Worm (Caenorhabditis elegans) whole organism, late embryonic: ENCODE data around the gene nhr-277.

Experiments
- T23F11.4 ChIP-seq: fragments of 200-800 bp; sonication (Bioruptor generic); optimal IDR thresholded peaks from 2 replicates; lab custom pipeline; 2018; ENCODE audit warnings: mild to moderate bottlenecking, missing genetic modification characterization, missing compliant biosample characterization
- ama-1 ChIP-seq: fragments of 150-350 bp; optimal IDR thresholded peaks from 2 replicates; lab custom pipeline; 2014
- ceh-2 ChIP-seq: sonication (generic microtip); optimal IDR thresholded peaks from 2 replicates; lab custom pipeline; 2016; ENCODE audit warnings: missing genotype, missing genetic modification characterization, missing compliant biosample characterization
- ceh-24 ChIP-seq: sonication (generic microtip); optimal IDR thresholded peaks from 2 replicates; lab custom pipeline; 2016; ENCODE audit warnings: mild to moderate bottlenecking, missing genetic modification characterization, missing compliant biosample characterization
- elt-2 ChIP-seq: sonication (generic microtip); optimal IDR thresholded peaks from 2 replicates; lab custom pipeline; 2016; ENCODE audit warnings: missing genetic modification reagents, missing genetic modification characterization, missing compliant biosample characterization
- fkh-10 ChIP-seq: fragments of 150-350 bp; optimal IDR thresholded peaks from 2 replicates; lab custom pipeline; 2014; ENCODE audit warnings: missing biosample characterization, missing genetic modification reagents, missing genetic modification characterization
- nfya-1 ChIP-seq: sonication (generic microtip); optimal IDR thresholded peaks from 2 replicates; lab custom pipeline; 2017; ENCODE audit warnings: missing genetic modification characterization, mild to moderate bottlenecking, missing compliant biosample characterization, antibody characterized with exemption, moderate library complexity
- nhr-11 ChIP-seq: fragments of 150-350 bp; optimal IDR thresholded peaks from 2 replicates; lab custom pipeline; 2014; ENCODE audit warnings: missing biosample characterization, missing genetic modification characterization
- nhr-232 ChIP-seq: sonication (generic microtip); optimal IDR thresholded peaks from 2 replicates; lab custom pipeline; 2016; ENCODE audit warnings: missing genetic modification characterization, missing compliant biosample characterization
- npax-4 ChIP-seq: sonication (generic microtip); optimal IDR thresholded peaks from 2 replicates; lab custom pipeline; 2016; ENCODE audit warnings: missing genetic modification characterization, missing compliant biosample characterization
- pha-4 ChIP-seq: fragments of 150-350 bp; optimal IDR thresholded peaks from 2 replicates; lab custom pipeline; 2018; ENCODE audit warnings: missing biosample characterization, missing genetic modification reagents, missing genetic modification characterization
- syd-9 ChIP-seq: sonication (generic microtip); optimal IDR thresholded peaks from 2 replicates; lab custom pipeline; 2016; ENCODE audit warnings: mild to moderate bottlenecking, missing genetic modification characterization, moderate library complexity, missing compliant biosample characterization
- tbx-2 ChIP-seq: sonication (generic microtip); optimal IDR thresholded peaks from 2 replicates; lab custom pipeline; 2016; ENCODE audit warnings: missing genetic modification characterization, missing compliant biosample characterization

- TF ChIP-seq ama-1: no peak
- TF ChIP-seq ceh-24 (tag; lab: Kevin White, UChicago): no peak
- no peak for TF ChIP-seq nhr-11 (tag; lab: Kevin White, UChicago)
- TF ChIP-seq ceh-2 (tag; lab: Kevin White, UChicago): no peak
- TF ChIP-seq npax-4 (tag; lab: Kevin White, UChicago): no peak
- no peak for TF ChIP-seq T23F11.4 (GFP tag; lab: Kevin White, UChicago)
- no peak for TF ChIP-seq elt-2 (tag; lab: Kevin White, UChicago)
- no peak for TF ChIP-seq fkh-10 (GFP tag; lab: Kevin White, UChicago)
- no peak for TF ChIP-seq syd-9 (tag; lab: Kevin White, UChicago)
- TF ChIP-seq pha-4 (tag; lab: Kevin White, UChicago): no peak
- no peak for TF ChIP-seq tbx-2 (tag; lab: Kevin White, UChicago)
- TF ChIP-seq nfya-1 (tag; lab: Kevin White, UChicago): no peak
- TF ChIP-seq nhr-232 (tag; lab: Kevin White, UChicago): no peak
These were observed 6.2 kb upstream of the nhr-277 start for ce11 chrIV:2736575-2736974.
